Worm (Caenorhabditis elegans) whole organism, L3 larva: ENCODE measurements around the gene Y51B9A.7.

Experiments used
- ZK546.5 ChIP-seq: sonication (generic microtip); optimal IDR thresholded peaks from 2 replicates; lab custom pipeline; 2017; ENCODE audit warnings: missing biosample characterization, missing genetic modification characterization
- aly-2 ChIP-seq: fragments of 150-350 bp; optimal IDR thresholded peaks from 2 replicates; lab custom pipeline; 2014; ENCODE audit warnings: missing biosample characterization, missing genetic modification characterization
- elt-3 ChIP-seq, 3 experiments: fragments of 150-350 bp in 1 of 3; sonication (generic microtip) in 2 of 3; optimal IDR thresholded peaks; 2 replicates in 2 of 3; 4 replicates in 1 of 3; lab custom pipeline; 2014 to 2017; ENCODE audit warnings: missing biosample characterization in 3 of 3, missing genetic modification characterization in 3 of 3
- fkh-10 ChIP-seq: sonication (generic microtip); optimal IDR thresholded peaks from 2 replicates; lab custom pipeline; 2017; ENCODE audit warnings: missing biosample characterization, missing genetic modification reagents, missing genetic modification characterization
- lin-39 ChIP-seq: fragments of 150-350 bp; optimal IDR thresholded peaks from 2 replicates; lab custom pipeline; 2018; ENCODE audit warnings: missing biosample characterization, missing genetic modification reagents, missing genetic modification characterization
- nhr-11 ChIP-seq: fragments of 150-350 bp; optimal IDR thresholded peaks from 2 replicates; lab custom pipeline; 2014; ENCODE audit warnings: missing biosample characterization, missing genetic modification characterization
- nhr-25 ChIP-seq: sonication (generic microtip); optimal IDR thresholded peaks from 2 replicates; lab custom pipeline; 2017; ENCODE audit warnings: missing biosample characterization, missing genetic modification characterization
- nhr-28 ChIP-seq: fragments of 150-350 bp; optimal IDR thresholded peaks from 2 replicates; lab custom pipeline; 2014; ENCODE audit warnings: missing biosample characterization, missing genetic modification characterization
- nhr-77 ChIP-seq: fragments of 150-350 bp; optimal IDR thresholded peaks from 2 replicates; lab custom pipeline; 2014; ENCODE audit warnings: missing biosample characterization, missing genetic modification characterization
- pqm-1 ChIP-seq: fragments of 150-350 bp; optimal IDR thresholded peaks from 2 replicates; lab custom pipeline; 2017; ENCODE audit warnings: missing biosample characterization, missing genetic modification characterization, inconsistent platforms
- skn-1 ChIP-seq: fragments of 150-350 bp; optimal IDR thresholded peaks from 2 replicates; lab custom pipeline; 2014; ENCODE audit warnings: missing biosample characterization, missing genetic modification characterization
- snpc-4 ChIP-seq: fragments of 150-350 bp; optimal IDR thresholded peaks from 2 replicates; lab custom pipeline; 2014; ENCODE audit warnings: missing biosample characterization, missing genetic modification characterization
- tbx-2 ChIP-seq: sonication (generic microtip); optimal IDR thresholded peaks from 2 replicates; lab custom pipeline; 2016; ENCODE audit warnings: mild to moderate bottlenecking, missing genetic modification characterization, missing compliant biosample characterization

ce11 chrII:9407469-9407868 lies 7.6 kb downstream of the Y51B9A.7 start, which contains the start of gene arrd-2:
- TF ChIP-seq tbx-2 (tag; lab: Kevin White, UChicago) (no peak), aly-2 (tag; lab: Kevin White, UChicago) (no peak), lin-39 (no peak), ZK546.5 (tag; lab: Kevin White, UChicago) (no peak), nhr-77 (tag; lab: Kevin White, UChicago) (no peak), elt-3 (tag; optimal IDR thresholded peaks at IDR 0.05; lab: Kevin White, UChicago) (no peak), nhr-11 (tag; lab: Kevin White, UChicago) (no peak), nhr-25 (tag; lab: Kevin White, UChicago) (no peak), skn-1 (no peak), pqm-1 (tag; lab: Kevin White, UChicago) (no peak), nhr-28 (no peak), snpc-4 (tag; lab: Kevin White, UChicago) (no peak), fkh-10 (GFP tag; lab: Kevin White, UChicago) (no peak)
